Fruit fly (Drosophila melanogaster) whole organism, prepupa: Measurements from ENCODE around the gene Reg-2.

Source experiments
- CG10631 ChIP-seq: fragments of 200-800 bp; sonication (Bioruptor generic); optimal IDR thresholded peaks from 2 replicates; lab custom pipeline; 2016; ENCODE audit warnings: missing biosample characterization, missing genetic modification characterization
- CG10669 ChIP-seq: fragments of 200-800 bp; sonication (Bioruptor generic); optimal IDR thresholded peaks from 3 replicates; lab custom pipeline; 2018; ENCODE audit warnings: missing biosample characterization, mild to moderate bottlenecking, missing genetic modification characterization, moderate library complexity
- CG11294 ChIP-seq: fragments of 200-800 bp; sonication (Bioruptor generic); IDR thresholded peaks from 2 replicates; pipeline ENCODE4 v1.3.6; 2022; ENCODE audit warnings: missing biosample characterization, missing genetic modification characterization
- CG11762 ChIP-seq: fragments of 200-800 bp; sonication (Bioruptor generic); optimal IDR thresholded peaks from 3 replicates; lab custom pipeline; 2016; ENCODE audit warnings: missing biosample characterization, missing genetic modification characterization; ENCODE audit not compliant: insufficient read depth
- CG11902 ChIP-seq: fragments of 200-800 bp; sonication (Bioruptor generic); optimal IDR thresholded peaks from 3 replicates; lab custom pipeline; 2016; ENCODE audit warnings: missing biosample characterization, missing genetic modification characterization
- CG15336 ChIP-seq: fragments of 200-800 bp; sonication (Bioruptor generic); IDR thresholded peaks from 2 replicates; pipeline ENCODE4 v1.3.6; 2022; ENCODE audit warnings: missing biosample characterization, missing genetic modification characterization
- CG1621 ChIP-seq: fragments of 200-800 bp; sonication (Bioruptor generic); optimal IDR thresholded peaks from 3 replicates; lab custom pipeline; 2018; ENCODE audit warnings: missing biosample characterization, mild to moderate bottlenecking, missing genetic modification characterization
- CG31627 ChIP-seq: fragments of 200-800 bp; sonication (Bioruptor generic); optimal IDR thresholded peaks from 3 replicates; lab custom pipeline; 2016; ENCODE audit warnings: missing biosample characterization, missing genetic modification characterization
- CG32006 ChIP-seq: fragments of 200-800 bp; sonication (Bioruptor generic); optimal IDR thresholded peaks from 3 replicates; lab custom pipeline; 2017; ENCODE audit warnings: missing biosample characterization, mild to moderate bottlenecking, missing genetic modification characterization
- CG34406 ChIP-seq: fragments of 200-800 bp; sonication (Bioruptor generic); optimal IDR thresholded peaks from 3 replicates; lab custom pipeline; 2016; ENCODE audit warnings: missing biosample characterization, missing genetic modification characterization
- CG4318 ChIP-seq: fragments of 200-800 bp; sonication (Bioruptor generic); optimal IDR thresholded peaks from 3 replicates; lab custom pipeline; 2017; ENCODE audit warnings: missing biosample characterization, mild to moderate bottlenecking, missing genetic modification characterization
- CG6163 ChIP-seq: fragments of 200-800 bp; sonication (Bioruptor generic); IDR thresholded peaks from 3 replicates; pipeline ENCODE4 v1.3.6; 2022; ENCODE audit warnings: missing biosample characterization, missing genetic modification characterization
- CG6276 ChIP-seq: fragments of 200-800 bp; sonication (Bioruptor generic); optimal IDR thresholded peaks from 2 replicates; lab custom pipeline; 2017; ENCODE audit warnings: missing biosample characterization, mild to moderate bottlenecking, missing genetic modification characterization
- CG6792 ChIP-seq: fragments of 200-800 bp; sonication (Bioruptor generic); optimal IDR thresholded peaks from 3 replicates; lab custom pipeline; 2016; ENCODE audit warnings: missing biosample characterization, missing genetic modification characterization
- CG6808 ChIP-seq: fragments of 200-800 bp; sonication (Bioruptor generic); optimal IDR thresholded peaks from 3 replicates; lab custom pipeline; 2017; ENCODE audit warnings: missing biosample characterization, missing genetic modification characterization, mild to moderate bottlenecking, moderate library complexity, missing genetic modification reagents
- CG7368 ChIP-seq: fragments of 200-800 bp; sonication (Bioruptor generic); optimal IDR thresholded peaks from 3 replicates; lab custom pipeline; 2016; ENCODE audit warnings: missing biosample characterization, missing genetic modification characterization
- CG8119 ChIP-seq: fragments of 200-800 bp; sonication (Bioruptor generic); IDR thresholded peaks from 3 replicates; pipeline ENCODE4 v1.3.6; 2022; ENCODE audit warnings: missing biosample characterization, missing genetic modification characterization
- CG8319 ChIP-seq: fragments of 200-800 bp; sonication (Bioruptor generic); optimal IDR thresholded peaks from 3 replicates; lab custom pipeline; 2016; ENCODE audit warnings: missing biosample characterization, missing genetic modification characterization
- CG9139 ChIP-seq: fragments of 200-800 bp; sonication (Bioruptor generic); optimal IDR thresholded peaks from 3 replicates; lab custom pipeline; 2017; ENCODE audit warnings: missing biosample characterization, mild to moderate bottlenecking, missing genetic modification characterization
- Eip75B ChIP-seq: fragments of 200-800 bp; sonication (Bioruptor generic); optimal IDR thresholded peaks from 3 replicates; lab custom pipeline; 2016; ENCODE audit warnings: missing biosample characterization, missing genetic modification characterization
- Eip78C ChIP-seq: fragments of 200-800 bp; sonication (Bioruptor generic); peaks from one replicate; lab custom pipeline; 2016; ENCODE audit warnings: missing biosample characterization, missing genetic modification characterization
- Ets21C ChIP-seq: fragments of 200-800 bp; sonication (Bioruptor generic); optimal IDR thresholded peaks from 3 replicates; lab custom pipeline; 2016; ENCODE audit warnings: missing biosample characterization, missing genetic modification characterization
- Ets96B ChIP-seq: fragments of 200-800 bp; optimal IDR thresholded peaks from 2 replicates; lab custom pipeline; 2019; ENCODE audit warnings: missing biosample characterization, mild to moderate bottlenecking, missing genetic modification characterization, moderate library complexity
- Gug ChIP-seq: fragments of 200-800 bp; sonication (Bioruptor generic); IDR thresholded peaks from 2 replicates; pipeline ENCODE4 v1.3.6; 2022; ENCODE audit warnings: missing biosample characterization, missing genetic modification characterization
- Hr38 ChIP-seq: sonication (Bioruptor generic); optimal IDR thresholded peaks from 2 replicates; lab custom pipeline; 2016; ENCODE audit warnings: missing biosample characterization, missing genetic modification characterization
- Hr39 ChIP-seq: fragments of 200-800 bp; sonication (Bioruptor generic); optimal IDR thresholded peaks from 2 replicates; lab custom pipeline; 2016; ENCODE audit warnings: missing biosample characterization, missing genetic modification characterization
- Hr4 ChIP-seq: fragments of 200-800 bp; sonication (Bioruptor generic); optimal IDR thresholded peaks from 3 replicates; lab custom pipeline; 2016; ENCODE audit warnings: missing biosample characterization, missing genetic modification characterization
- Met ChIP-seq: fragments of 200-800 bp; sonication (Bioruptor generic); optimal IDR thresholded peaks from 3 replicates; lab custom pipeline; 2016; ENCODE audit warnings: missing biosample characterization, missing genetic modification characterization
- OdsH ChIP-seq: fragments of 200-800 bp; sonication (Bioruptor generic); optimal IDR thresholded peaks from 3 replicates; lab custom pipeline; 2016; ENCODE audit warnings: missing biosample characterization, missing genetic modification characterization
- Smox ChIP-seq: fragments of 200-800 bp; sonication (Bioruptor generic); optimal IDR thresholded peaks from 3 replicates; lab custom pipeline; 2016; ENCODE audit warnings: missing biosample characterization, missing genetic modification characterization
- Sox102F ChIP-seq: fragments of 200-800 bp; sonication (Bioruptor generic); optimal IDR thresholded peaks from 2 replicates; lab custom pipeline; 2016; ENCODE audit warnings: missing biosample characterization, mild to moderate bottlenecking, missing genetic modification characterization
- Sox14 ChIP-seq: fragments of 200-800 bp; sonication (Bioruptor generic); optimal IDR thresholded peaks from 3 replicates; lab custom pipeline; 2016; ENCODE audit warnings: missing biosample characterization, missing genetic modification characterization
- Sox15 ChIP-seq: fragments of 200-800 bp; sonication (Bioruptor generic); optimal IDR thresholded peaks from 3 replicates; lab custom pipeline; 2016; ENCODE audit warnings: missing biosample characterization, missing genetic modification characterization
- achi ChIP-seq: fragments of 200-800 bp; sonication (Bioruptor generic); optimal IDR thresholded peaks from 3 replicates; lab custom pipeline; 2016; ENCODE audit warnings: missing biosample characterization, missing genetic modification characterization
- acj6 ChIP-seq: fragments of 200-800 bp; sonication (Bioruptor generic); optimal IDR thresholded peaks from 3 replicates; lab custom pipeline; 2016; ENCODE audit warnings: missing biosample characterization, missing genetic modification characterization
- cyc ChIP-seq: fragments of 200-800 bp; sonication (Bioruptor generic); optimal IDR thresholded peaks from 3 replicates; lab custom pipeline; 2016; ENCODE audit warnings: missing biosample characterization, missing genetic modification characterization
- dac ChIP-seq: fragments of 200-800 bp; sonication (Bioruptor generic); optimal IDR thresholded peaks from 2 replicates; lab custom pipeline; 2017; ENCODE audit warnings: missing biosample characterization, mild to moderate bottlenecking, missing genetic modification characterization
- esn ChIP-seq: fragments of 200-800 bp; sonication (Bioruptor generic); optimal IDR thresholded peaks from 2 replicates; lab custom pipeline; 2016; ENCODE audit warnings: missing biosample characterization, mild to moderate bottlenecking, missing genetic modification characterization, moderate library complexity
- fd59A ChIP-seq: fragments of 200-800 bp; sonication (Bioruptor generic); optimal IDR thresholded peaks from 2 replicates; lab custom pipeline; 2017; ENCODE audit warnings: missing biosample characterization, mild to moderate bottlenecking, missing genetic modification characterization, missing genetic modification reagents
- fd85E ChIP-seq: fragments of 200-800 bp; sonication (Bioruptor generic); optimal IDR thresholded peaks from 3 replicates; lab custom pipeline; 2016; ENCODE audit warnings: missing biosample characterization, missing genetic modification characterization
- fkh ChIP-seq: fragments of 200-800 bp; sonication (Bioruptor generic); optimal IDR thresholded peaks from 3 replicates; lab custom pipeline; 2017; ENCODE audit warnings: missing biosample characterization, mild to moderate bottlenecking, missing genetic modification characterization, moderate library complexity
- lz ChIP-seq: fragments of 200-800 bp; sonication (Bioruptor generic); optimal IDR thresholded peaks from 3 replicates; lab custom pipeline; 2016; ENCODE audit warnings: missing biosample characterization, missing genetic modification characterization
- net ChIP-seq: fragments of 200-800 bp; sonication (Bioruptor generic); optimal IDR thresholded peaks from 3 replicates; lab custom pipeline; 2016; ENCODE audit warnings: missing biosample characterization, missing genetic modification characterization
- pdm3 ChIP-seq: fragments of 200-800 bp; sonication (Bioruptor generic); optimal IDR thresholded peaks from 3 replicates; lab custom pipeline; 2016; ENCODE audit warnings: missing biosample characterization, missing genetic modification characterization
- spab ChIP-seq: fragments of 200-800 bp; sonication (Bioruptor generic); optimal IDR thresholded peaks from 2 replicates; lab custom pipeline; 2017; ENCODE audit warnings: missing biosample characterization, mild to moderate bottlenecking, missing genetic modification characterization, missing genetic modification reagents
- ss ChIP-seq, 2 experiments: fragments of 200-800 bp; sonication (Bioruptor generic); optimal IDR thresholded peaks; 2 replicates in 1 of 2; 3 replicates in 1 of 2; lab custom pipeline; 2017 to 2018; ENCODE audit warnings: mild to moderate bottlenecking in 2 of 2, missing biosample characterization in 2 of 2, missing genetic modification characterization in 2 of 2, moderate library complexity in 1 of 2
- svp ChIP-seq: fragments of 200-800 bp; sonication (Bioruptor generic); peaks from one replicate; lab custom pipeline; 2016; ENCODE audit warnings: missing biosample characterization, missing genetic modification characterization
- topi ChIP-seq: fragments of 200-800 bp; sonication (Bioruptor generic); optimal IDR thresholded peaks from 3 replicates; lab custom pipeline; 2016; ENCODE audit warnings: missing biosample characterization, missing genetic modification characterization

Gene Reg-2

DNA sequence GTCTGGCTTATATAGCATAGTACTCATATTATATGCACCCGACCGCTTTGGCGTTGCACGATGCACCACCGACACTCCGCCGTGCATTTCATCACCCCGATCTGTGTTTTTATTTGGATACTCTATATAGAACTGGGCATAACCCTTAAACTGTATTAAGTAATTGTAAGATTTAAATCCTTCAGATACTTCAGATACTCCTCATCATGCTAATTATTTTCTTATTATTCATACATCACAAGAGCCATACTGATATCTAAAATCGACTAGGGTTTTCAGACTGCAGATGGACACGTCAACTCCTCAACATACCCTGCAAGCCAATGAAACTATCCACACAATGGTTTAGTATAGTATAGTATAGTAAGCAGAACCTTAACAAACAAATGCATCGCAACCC is 17.2 kb upstream of the Reg-2 start (continued):
- TF ChIP-seq Eip75B (GFP tag; lab: Kevin White, UChicago), result peak; percentile 25
- no peak for TF ChIP-seq lz (GFP tag; lab: Kevin White, UChicago)
- TF ChIP-seq fd85E (GFP tag; lab: Kevin White, UChicago), result no peak
- no peak for TF ChIP-seq CG6276 (GFP tag; lab: Kevin White, UChicago)
- peak; percentile 9 for TF ChIP-seq Sox14 (GFP tag; lab: Kevin White, UChicago)
- TF ChIP-seq Ets96B (tag; lab: Kevin White, UChicago), result peak; percentile 58
- peak; percentile 30 for TF ChIP-seq CG10631 (GFP tag; lab: Kevin White, UChicago)
- TF ChIP-seq Met (GFP tag; lab: Kevin White, UChicago), result no peak
- TF ChIP-seq fkh, result no peak
- TF ChIP-seq achi (GFP tag; lab: Kevin White, UChicago), result peak; percentile 40
- peak; percentile 38 for TF ChIP-seq Hr4
- TF ChIP-seq topi (GFP tag; lab: Kevin White, UChicago), result peak; percentile 18
- TF ChIP-seq net (GFP tag; lab: Kevin White, UChicago), result no peak
- no peak for TF ChIP-seq CG11762 (GFP tag; lab: Kevin White, UChicago)
- no peak for TF ChIP-seq ss (GFP tag; optimal IDR thresholded peaks at IDR 0.05; lab: Kevin White, UChicago)
- peak; percentile 55 for TF ChIP-seq CG32006 (GFP tag; lab: Kevin White, UChicago)
- TF ChIP-seq acj6 (GFP tag; lab: Kevin White, UChicago), result peak; percentile 24
- peak; percentile 88 for TF ChIP-seq Eip78C (GFP tag; lab: Kevin White, UChicago)
- peak; percentile 33; the same call in 1 of the 2 replicates for TF ChIP-seq CG15336 (GFP tag; lab: Robert Waterston, UW)
- TF ChIP-seq Hr39 (GFP tag; lab: Kevin White, UChicago), result peak; percentile 7
- TF ChIP-seq CG11902 (GFP tag; lab: Kevin White, UChicago), result no peak
- TF ChIP-seq CG9139, result no peak
- no peak for TF ChIP-seq dac (GFP tag; lab: Kevin White, UChicago)
- no peak for TF ChIP-seq CG6808 (GFP tag; lab: Kevin White, UChicago)

DNA sequence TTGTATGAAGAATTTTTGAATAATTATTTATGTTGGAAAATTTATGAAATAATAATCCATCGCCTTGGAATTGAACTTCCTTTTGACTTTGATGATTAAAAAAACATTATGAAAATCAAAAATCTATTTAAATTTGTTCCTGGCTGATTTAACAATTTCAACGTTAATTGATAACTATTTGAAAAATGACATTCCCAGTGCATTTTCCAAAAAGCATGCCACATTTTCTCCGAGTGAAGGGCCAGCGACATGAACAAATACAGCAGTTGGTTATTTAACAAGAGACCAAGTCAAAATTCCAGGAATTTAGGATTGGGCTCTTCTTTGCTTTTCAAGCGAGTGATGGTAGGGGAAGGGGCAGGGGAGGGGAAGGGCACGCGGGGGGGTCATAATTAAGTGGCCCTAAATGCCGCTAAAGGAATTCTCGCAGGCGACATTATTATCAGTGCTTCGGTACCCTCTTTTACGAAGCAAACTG is 16.0 kb upstream of the Reg-2 start:
- TF ChIP-seq CG6792 (GFP tag; lab: Kevin White, UChicago) (peak; percentile 65), cyc (GFP tag; lab: Kevin White, UChicago) (peak; percentile 58), svp (GFP tag; lab: Kevin White, UChicago) (peak; percentile 87), achi (GFP tag; lab: Kevin White, UChicago) (peak; percentile 69), acj6 (GFP tag; lab: Kevin White, UChicago) (peak; percentile 74), Eip75B (GFP tag; lab: Kevin White, UChicago) (peak; percentile 64), CG31627 (peak; percentile 69), CG11294 (GFP tag; lab: Robert Waterston, UW) (no peak), Sox15 (peak; percentile 28), CG10631 (GFP tag; lab: Kevin White, UChicago) (peak; percentile 81), CG1621 (tag; lab: Kevin White, UChicago) (peak; percentile 72), CG6163 (GFP tag; lab: Robert Waterston, UW) (peak; percentile 49; the same call in 2 of the 3 replicates), esn (GFP tag; lab: Kevin White, UChicago) (peak; percentile 82), Met (GFP tag; lab: Kevin White, UChicago) (peak; percentile 80), CG34406 (GFP tag; lab: Kevin White, UChicago) (peak; percentile 59), CG8119 (GFP tag; lab: Robert Waterston, UW) (peak; percentile 68), Hr38 (GFP tag; lab: Kevin White, UChicago) (no peak), pdm3 (GFP tag; lab: Kevin White, UChicago) (peak; percentile 68), topi (GFP tag; lab: Kevin White, UChicago) (peak; percentile 76), CG6276 (GFP tag; lab: Kevin White, UChicago) (peak; percentile 26), Hr39 (GFP tag; lab: Kevin White, UChicago) (peak; percentile 74), spab (peak; percentile 85), CG8319 (GFP tag; lab: Kevin White, UChicago) (peak; percentile 24), fd59A (GFP tag; lab: Kevin White, UChicago) (peak; percentile 85), Sox14 (GFP tag; lab: Kevin White, UChicago) (peak; percentile 77), OdsH (peak; percentile 77), Gug (GFP tag; lab: Robert Waterston, UW) (no peak), Eip78C (GFP tag; lab: Kevin White, UChicago) (peak; percentile 93), CG7368 (GFP tag; lab: Kevin White, UChicago) (peak; percentile 31), CG32006 (GFP tag; lab: Kevin White, UChicago) (peak; percentile 67), ss (GFP tag; optimal IDR thresholded peaks at IDR 0.05; lab: Kevin White, UChicago) (peak; percentile 79 to 80), CG6808 (GFP tag; lab: Kevin White, UChicago) (peak; percentile 85), Sox102F (GFP tag; lab: Kevin White, UChicago) (peak; percentile 55), Ets21C (GFP tag; lab: Kevin White, UChicago) (peak; percentile 53), CG10669 (peak; percentile 82), dac (GFP tag; lab: Kevin White, UChicago) (no peak), Smox (GFP tag; lab: Kevin White, UChicago) (peak; percentile 68), CG4318 (GFP tag; lab: Kevin White, UChicago) (peak; percentile 35)
